Fruit fly (Drosophila melanogaster): ENCODE measurements around the gene ringer.

Gene ringer

dm6 chr3L:16334876-16335275 lies 24.4 kb downstream of the ringer start:
- TF ChIP-seq ss (GFP tag; optimal IDR thresholded peaks at IDR 0.05) (no peak), Eip78C (GFP tag) (peak; percentile 41), Met (GFP tag; optimal IDR thresholded peaks at IDR 0.05) (no peak), eg (GFP tag; IDR thresholded peaks at IDR 0.05) (0 out of 3 replicates have a peak, but pooled peaks have one; percentile 32)

dm6 chr3L:16333013-16333412 lies 26.2 kb downstream of the ringer start, which contains the start of gene CG13056:
CG13056 (plus strand) TSS chr3L:16333313.
- TF ChIP-seq CG10631 (GFP tag; optimal IDR thresholded peaks at IDR 0.05) (no peak), CG6808 (GFP tag; optimal IDR thresholded peaks at IDR 0.05) (no peak), Hr4 (GFP tag; optimal IDR thresholded peaks at IDR 0.05) (no peak), Sox15 (GFP tag; optimal IDR thresholded peaks at IDR 0.05) (no peak), Gug (GFP tag; IDR thresholded peaks at IDR 0.05) (no peak), vri (GFP tag; optimal IDR thresholded peaks at IDR 0.05) (no peak), fd59A (GFP tag; optimal IDR thresholded peaks at IDR 0.05) (no peak), CG4318 (GFP tag; optimal IDR thresholded peaks at IDR 0.05) (no peak), Ets96B (tag; optimal IDR thresholded peaks at IDR 0.05) (no peak), CG3032 (tag; optimal IDR thresholded peaks at IDR 0.05) (no peak), CG6163 (GFP tag; IDR thresholded peaks at IDR 0.05) (no peak), CG8319 (GFP tag; optimal IDR thresholded peaks at IDR 0.05) (no peak), Hr39 (GFP tag; optimal IDR thresholded peaks at IDR 0.05) (no peak)

- TF ChIP-seq CG11762 (GFP tag; optimal IDR thresholded peaks at IDR 0.05; ENCODE audit: insufficient read depth) = no peak
- no peak for TF ChIP-seq eg (GFP tag; IDR thresholded peaks at IDR 0.05)
- TF ChIP-seq CG8632 (GFP tag; optimal IDR thresholded peaks at IDR 0.05) = no peak
- TF ChIP-seq fkh (GFP tag; optimal IDR thresholded peaks at IDR 0.05) = no peak
- TF ChIP-seq Eip78C (GFP tag) = no peak
- no peak for TF ChIP-seq achi (GFP tag; optimal IDR thresholded peaks at IDR 0.05)
- no peak for TF ChIP-seq CG8319 (GFP tag; optimal IDR thresholded peaks at IDR 0.05)
- no peak for TF ChIP-seq topi (GFP tag; optimal IDR thresholded peaks at IDR 0.05)
- TF ChIP-seq dac (GFP tag; optimal IDR thresholded peaks at IDR 0.05) = no peak
- TF ChIP-seq esn (GFP tag; optimal IDR thresholded peaks at IDR 0.05) = no peak
- no peak for TF ChIP-seq Sox102F (GFP tag; optimal IDR thresholded peaks at IDR 0.05)
- TF ChIP-seq Sox15 (GFP tag; optimal IDR thresholded peaks at IDR 0.05) = no peak
- no peak for TF ChIP-seq fd59A (GFP tag; optimal IDR thresholded peaks at IDR 0.05)
- no peak for TF ChIP-seq OdsH (GFP tag; optimal IDR thresholded peaks at IDR 0.05)
- TF ChIP-seq CG10631 (GFP tag; optimal IDR thresholded peaks at IDR 0.05) = no peak
- no peak for TF ChIP-seq CG4318 (GFP tag; optimal IDR thresholded peaks at IDR 0.05)
- no peak for TF ChIP-seq spab (GFP tag; optimal IDR thresholded peaks at IDR 0.05)
- no peak for TF ChIP-seq salr (GFP tag; optimal IDR thresholded peaks at IDR 0.05)
Measured at dm6 chr3L:16331633-16332032, 27.6 kb downstream of the ringer start, which contains the start of gene retinin. retinin (plus strand) TSS chr3L:16331933.

dm6 chr3L:16330740-16331139 lies 28.5 kb downstream of the ringer start, which contains the start of gene CG33060:
CG33060 (plus strand) TSS chr3L:16331040.
- no peak for TF ChIP-seq CG6854 (GFP tag; optimal IDR thresholded peaks at IDR 0.05)
- no peak for TF ChIP-seq Ets96B (tag; optimal IDR thresholded peaks at IDR 0.05)
- TF ChIP-seq Hr39 (GFP tag; optimal IDR thresholded peaks at IDR 0.05) = no peak
- no peak for TF ChIP-seq CG4318 (GFP tag; optimal IDR thresholded peaks at IDR 0.05)
- no peak for TF ChIP-seq acj6 (GFP tag; optimal IDR thresholded peaks at IDR 0.05)
- no peak for TF ChIP-seq ss (GFP tag; optimal IDR thresholded peaks at IDR 0.05)
- no peak for TF ChIP-seq dsx (GFP tag; optimal IDR thresholded peaks at IDR 0.05; ENCODE audit: poor library complexity, severe bottlenecking)
- TF ChIP-seq CG1621 (tag; optimal IDR thresholded peaks at IDR 0.05) = no peak
- TF ChIP-seq CG11762 (GFP tag; optimal IDR thresholded peaks at IDR 0.05; ENCODE audit: insufficient read depth) = no peak
- no peak for TF ChIP-seq esn (GFP tag; optimal IDR thresholded peaks at IDR 0.05)
- TF ChIP-seq Smox (GFP tag; optimal IDR thresholded peaks at IDR 0.05) = no peak
- no peak for TF ChIP-seq CG15336 (GFP tag; IDR thresholded peaks at IDR 0.05)
- no peak for TF ChIP-seq CG34406 (GFP tag; optimal IDR thresholded peaks at IDR 0.05)
- TF ChIP-seq vri (GFP tag; optimal IDR thresholded peaks at IDR 0.05) = no peak
- TF ChIP-seq CG6792 (GFP tag; optimal IDR thresholded peaks at IDR 0.05) = no peak

Data from whole organism, prepupa.